Worm (Caenorhabditis elegans): Measurements from ENCODE around the gene C05D10.4.

DNA sequence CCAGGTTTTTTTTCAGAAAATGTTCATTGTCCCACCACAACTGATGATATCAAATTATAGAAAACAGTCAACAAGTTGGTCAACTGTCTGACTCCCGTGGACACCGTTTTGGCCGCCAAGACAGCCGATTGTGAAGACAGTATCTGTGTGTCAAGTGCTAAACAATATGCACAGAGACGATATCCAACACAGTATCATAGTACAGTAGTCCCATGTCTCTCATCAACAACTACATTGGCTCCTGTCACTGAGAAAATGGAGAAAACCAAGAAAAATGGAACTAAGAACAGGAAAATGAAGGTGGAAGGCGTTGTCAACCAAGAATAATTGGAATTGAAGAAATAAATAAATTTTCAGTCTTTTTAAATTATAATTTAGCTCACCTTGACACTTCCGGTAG is 46.0 kb upstream of the C05D10.4 start:
- no peak for TF ChIP-seq B0310.2 (tag; optimal IDR thresholded peaks at IDR 0.05)
- TF ChIP-seq pes-1 (GFP tag; IDR thresholded peaks at IDR 0.05) = no peak
- TF ChIP-seq ets-7 (tag; optimal IDR thresholded peaks at IDR 0.05) = no peak

Measured in whole organism, early embryonic.